Worm (Caenorhabditis elegans) whole organism, young adult: ENCODE data around the gene rps-3.

Source experiments
- T26A5.8 ChIP-seq: sonication (generic microtip); optimal IDR thresholded peaks from 2 replicates; lab custom pipeline; 2016; ENCODE audit warnings: missing genetic modification characterization, missing compliant biosample characterization
- akir-1 ChIP-seq: fragments of 200-800 bp; sonication (Bioruptor generic); optimal IDR thresholded peaks from 2 replicates; lab custom pipeline; 2018; ENCODE audit warnings: mild to moderate bottlenecking, missing genetic modification characterization, moderate library complexity, missing compliant biosample characterization
- ceh-27 ChIP-seq: fragments of 200-800 bp; sonication (Bioruptor generic); optimal IDR thresholded peaks from 2 replicates; lab custom pipeline; 2018; ENCODE audit warnings: mild to moderate bottlenecking, missing genetic modification characterization, moderate library complexity, missing compliant biosample characterization
- dpl-1 ChIP-seq: fragments of 150-350 bp; optimal IDR thresholded peaks from 2 replicates; lab custom pipeline; 2014; ENCODE audit warnings: missing biosample characterization, missing genetic modification reagents, missing genetic modification characterization
- hlh-12 ChIP-seq: sonication (generic microtip); optimal IDR thresholded peaks from 2 replicates; lab custom pipeline; 2016; ENCODE audit warnings: missing genetic modification characterization, missing compliant biosample characterization
- hrde-1 ChIP-seq: sonication (generic microtip); optimal IDR thresholded peaks from 2 replicates; lab custom pipeline; 2016; ENCODE audit warnings: missing genetic modification characterization, mild to moderate bottlenecking, missing compliant biosample characterization, moderate library complexity, missing genotype, missing genetic modification reagents, borderline replicate concordance
- nfyb-1 ChIP-seq: fragments of 200-800 bp; sonication (Bioruptor generic); IDR thresholded peaks from 2 replicates; pipeline ENCODE4 v1.3.6; 2022; ENCODE audit warnings: missing genetic modification reagents, missing genetic modification characterization, missing compliant biosample characterization
- pha-4 ChIP-seq: fragments of 150-350 bp; sonication (generic microtip); optimal IDR thresholded peaks from 2 replicates; lab custom pipeline; 2014; ENCODE audit warnings: missing biosample characterization, missing genetic modification reagents, missing genetic modification characterization
- tbx-9 ChIP-seq: sonication (generic microtip); optimal IDR thresholded peaks from 2 replicates; lab custom pipeline; 2016; ENCODE audit warnings: borderline replicate concordance, missing genetic modification characterization, inconsistent platforms, missing compliant biosample characterization
- unc-130 ChIP-seq: sonication (generic microtip); optimal IDR thresholded peaks from 2 replicates; lab custom pipeline; 2016; ENCODE audit warnings: missing genetic modification reagents, missing genetic modification characterization, missing compliant biosample characterization
- unc-62 ChIP-seq: fragments of 150-350 bp; optimal IDR thresholded peaks from 2 replicates; lab custom pipeline; 2014; ENCODE audit warnings: missing biosample characterization, missing genetic modification reagents, missing genetic modification characterization

DNA sequence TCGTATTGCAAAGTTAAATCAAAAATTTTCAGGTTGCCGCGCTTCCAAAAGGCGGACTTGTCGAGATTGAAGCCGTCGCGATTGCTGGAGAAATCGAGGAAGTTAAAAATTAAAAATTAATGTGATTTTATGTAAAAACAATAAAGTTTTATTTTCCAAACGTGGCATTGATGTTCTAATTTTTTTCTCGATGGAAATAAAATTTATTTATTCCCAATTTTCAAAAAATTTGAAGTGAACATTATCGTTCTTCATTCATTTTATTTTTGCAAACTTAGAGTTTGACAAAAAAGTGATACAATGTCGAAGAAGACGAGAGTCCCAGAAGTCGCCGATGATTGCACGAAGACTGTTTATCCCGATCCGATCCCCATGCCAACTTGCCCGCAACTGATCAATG, 2.4 kb downstream of the rps-3 start, which contains the start of gene C23G10.1:
- TF ChIP-seq T26A5.8 (tag; lab: Kevin White, UChicago) (no peak), pha-4 (no peak), tbx-9 (tag; lab: Kevin White, UChicago) (no peak), hrde-1 (tag; lab: Kevin White, UChicago) (no peak), ceh-27 (no peak), dpl-1 (GFP tag; lab: Kevin White, UChicago) (no peak), unc-130 (GFP tag; lab: Kevin White, UChicago) (no peak), hlh-12 (tag; lab: Kevin White, UChicago) (no peak), unc-62 (GFP tag; lab: Kevin White, UChicago) (no peak), akir-1 (GFP tag; lab: Kevin White, UChicago) (no peak), nfyb-1 (GFP tag; lab: Robert Waterston, UW) (no peak)
